Worm (Caenorhabditis elegans) whole organism, mixed stage, embryonic: ENCODE data around the gene srr-6.

ENCODE experiments used
- M03D4.4 ChIP-seq: sonication (generic microtip); optimal IDR thresholded peaks from 2 replicates; lab custom pipeline; 2017; ENCODE audit warnings: mild to moderate bottlenecking, missing genetic modification characterization, missing compliant biosample characterization
- bed-3 ChIP-seq: fragments of 200-800 bp; sonication (Bioruptor generic); optimal IDR thresholded peaks from 3 replicates; lab custom pipeline; 2018; ENCODE audit warnings: mild to moderate bottlenecking, missing genetic modification characterization, moderate library complexity, missing compliant biosample characterization
- blmp-1 ChIP-seq: fragments of 150-350 bp; optimal IDR thresholded peaks from 2 replicates; lab custom pipeline; 2014; ENCODE audit warnings: missing biosample characterization, missing genetic modification characterization
- ceh-39 ChIP-seq: fragments of 150-350 bp; optimal IDR thresholded peaks from 2 replicates; lab custom pipeline; 2014; ENCODE audit warnings: missing biosample characterization, missing genetic modification characterization
- ceh-43 ChIP-seq: fragments of 200-800 bp; sonication (Bioruptor generic); optimal IDR thresholded peaks from 2 replicates; lab custom pipeline; 2018; ENCODE audit warnings: mild to moderate bottlenecking, missing genetic modification characterization, moderate library complexity, missing compliant biosample characterization
- ceh-83 ChIP-seq: fragments of 200-800 bp; sonication (Bioruptor generic); optimal IDR thresholded peaks from 2 replicates; lab custom pipeline; 2018; ENCODE audit warnings: mild to moderate bottlenecking, missing genetic modification characterization, missing compliant biosample characterization
- ces-1 ChIP-seq: fragments of 150-350 bp; optimal IDR thresholded peaks from 2 replicates; lab custom pipeline; 2014; ENCODE audit warnings: missing biosample characterization, missing genetic modification reagents, missing genetic modification characterization
- drap-1 ChIP-seq: fragments of 200-800 bp; sonication (Bioruptor generic); optimal IDR thresholded peaks from 3 replicates; lab custom pipeline; 2018; ENCODE audit warnings: mild to moderate bottlenecking, missing genetic modification characterization, missing compliant biosample characterization
- elt-1 ChIP-seq: sonication (generic microtip); optimal IDR thresholded peaks from 2 replicates; lab custom pipeline; 2017; ENCODE audit warnings: missing genetic modification characterization, mild to moderate bottlenecking, missing compliant biosample characterization, antibody characterized with exemption, moderate library complexity, borderline replicate concordance; ENCODE audit not compliant: insufficient read depth
- elt-3 ChIP-seq: fragments of 150-350 bp; optimal IDR thresholded peaks from 2 replicates; lab custom pipeline; 2014; ENCODE audit warnings: missing biosample characterization, missing genetic modification characterization
- flh-1 ChIP-seq: fragments of 200-800 bp; sonication (Bioruptor generic); optimal IDR thresholded peaks from 2 replicates; lab custom pipeline; 2018; ENCODE audit warnings: mild to moderate bottlenecking, missing genetic modification characterization, moderate library complexity, missing compliant biosample characterization
- ham-2 ChIP-seq: fragments of 200-800 bp; sonication (Bioruptor generic); optimal IDR thresholded peaks from 2 replicates; lab custom pipeline; 2018; ENCODE audit warnings: mild to moderate bottlenecking, missing genetic modification characterization, missing compliant biosample characterization
- hlh-1 ChIP-seq: fragments of 150-350 bp; optimal IDR thresholded peaks from 2 replicates; lab custom pipeline; 2014; ENCODE audit warnings: missing biosample characterization, missing genetic modification reagents, missing genetic modification characterization
- lin-13 ChIP-seq: fragments of 150-350 bp; optimal IDR thresholded peaks from 2 replicates; lab custom pipeline; 2014; ENCODE audit warnings: missing biosample characterization, missing genetic modification characterization
- lsy-2 ChIP-seq: fragments of 150-350 bp; optimal IDR thresholded peaks from 2 replicates; lab custom pipeline; 2014; ENCODE audit warnings: missing biosample characterization, missing genetic modification characterization
- mab-5 ChIP-seq: fragments of 150-350 bp; optimal IDR thresholded peaks from 2 replicates; lab custom pipeline; 2014; ENCODE audit warnings: missing biosample characterization, missing genetic modification characterization
- mep-1 ChIP-seq: fragments of 150-350 bp; optimal IDR thresholded peaks from 2 replicates; lab custom pipeline; 2017; ENCODE audit warnings: missing biosample characterization, missing genetic modification reagents, missing genetic modification characterization, inconsistent platforms
- mls-2 ChIP-seq: sonication (generic microtip); optimal IDR thresholded peaks from 2 replicates; lab custom pipeline; 2016; ENCODE audit warnings: mild to moderate bottlenecking, missing genetic modification characterization, moderate library complexity, missing compliant biosample characterization
- nhr-2 ChIP-seq: fragments of 150-350 bp; optimal IDR thresholded peaks from 2 replicates; lab custom pipeline; 2014; ENCODE audit warnings: missing biosample characterization, missing genetic modification characterization
- nhr-237 ChIP-seq: fragments of 150-350 bp; optimal IDR thresholded peaks from 2 replicates; lab custom pipeline; 2014; ENCODE audit warnings: missing biosample characterization, missing genetic modification characterization
- nhr-76 ChIP-seq: sonication (generic microtip); optimal IDR thresholded peaks from 2 replicates; lab custom pipeline; 2017; ENCODE audit warnings: missing biosample characterization, missing genetic modification characterization
- pha-4 ChIP-seq: fragments of 150-350 bp; optimal IDR thresholded peaks from 2 replicates; lab custom pipeline; 2018; ENCODE audit warnings: missing biosample characterization, missing genetic modification reagents, missing genetic modification characterization
- sem-2 ChIP-seq: fragments of 200-800 bp; sonication (Bioruptor generic); optimal IDR thresholded peaks from 2 replicates; lab custom pipeline; 2018; ENCODE audit warnings: mild to moderate bottlenecking, missing genetic modification characterization, missing compliant biosample characterization
- snpc-4 ChIP-seq: fragments of 150-350 bp; optimal IDR thresholded peaks from 2 replicates; lab custom pipeline; 2014; ENCODE audit warnings: missing biosample characterization, missing genetic modification characterization
- sptf-1 ChIP-seq: sonication (generic microtip); optimal IDR thresholded peaks from 2 replicates; lab custom pipeline; 2017; ENCODE audit warnings: mild to moderate bottlenecking, missing genetic modification characterization, moderate library complexity, missing compliant biosample characterization
- tbx-8 ChIP-seq: fragments of 200-800 bp; sonication (Bioruptor generic); optimal IDR thresholded peaks from 2 replicates; lab custom pipeline; 2018; ENCODE audit warnings: mild to moderate bottlenecking, missing genetic modification characterization, moderate library complexity, missing compliant biosample characterization
- unc-120 ChIP-seq: sonication (generic microtip); optimal IDR thresholded peaks from 2 replicates; lab custom pipeline; 2017; ENCODE audit warnings: missing genetic modification characterization, missing compliant biosample characterization; ENCODE audit not compliant: poor library complexity, severe bottlenecking
- unc-39 ChIP-seq: fragments of 150-350 bp; optimal IDR thresholded peaks from 2 replicates; lab custom pipeline; 2014; ENCODE audit warnings: missing biosample characterization, missing genetic modification characterization
- unc-62 ChIP-seq: fragments of 150-350 bp; optimal IDR thresholded peaks from 2 replicates; lab custom pipeline; 2014; ENCODE audit warnings: missing biosample characterization, missing genetic modification reagents, missing genetic modification characterization
- zip-8 ChIP-seq: fragments of 150-350 bp; optimal IDR thresholded peaks from 2 replicates; lab custom pipeline; 2014; ENCODE audit warnings: missing biosample characterization, missing genetic modification characterization
- ztf-11 ChIP-seq: fragments of 150-350 bp; optimal IDR thresholded peaks from 2 replicates; lab custom pipeline; 2014; ENCODE audit warnings: missing biosample characterization, missing genetic modification characterization

Gene srr-6

ce11 chrV:5035058-5035457 lies 22.5 kb downstream of the srr-6 start, which contains the start of gene K11D12.6:
Gene K11D12.6, minus strand, starts transcription at chrV:5035158.
- TF ChIP-seq lin-13 (no peak), zip-8 (no peak), nhr-237 (tag; lab: Kevin White, UChicago) (no peak)

- TF ChIP-seq sptf-1 (tag; lab: Kevin White, UChicago) (no peak), mab-5 (no peak), nhr-76 (tag; lab: Kevin White, UChicago) (no peak), sem-2 (no peak), unc-120 (no peak), nhr-2 (tag; lab: Kevin White, UChicago) (no peak), unc-39 (tag; lab: Kevin White, UChicago) (no peak), mep-1 (no peak), elt-3 (no peak), hlh-1 (tag; lab: Kevin White, UChicago) (no peak), ceh-83 (no peak), elt-1 (tag; lab: Kevin White, UChicago) (no peak), ztf-11 (tag; lab: Kevin White, UChicago) (no peak), flh-1 (GFP tag; lab: Kevin White, UChicago) (no peak), ceh-43 (GFP tag; lab: Kevin White, UChicago) (no peak)
These were observed 23.8 kb downstream of the srr-6 start, which contains the start of gene K11D12.7 for ce11 chrV:5036364-5036763. Gene K11D12.7, minus strand, starts transcription at chrV:5036464.

- peak; percentile 53 for TF ChIP-seq elt-1 (tag; lab: Kevin White, UChicago)
- peak; percentile 4 for TF ChIP-seq nhr-2 (tag; lab: Kevin White, UChicago)
- TF ChIP-seq sem-2, result no peak
These were observed 25.8 kb downstream of the srr-6 start for ce11 chrV:5038449-5038848.

- TF ChIP-seq mep-1, result no peak
- no peak for TF ChIP-seq M03D4.4 (tag; lab: Kevin White, UChicago)
- TF ChIP-seq bed-3 (GFP tag; lab: Kevin White, UChicago), result no peak
- no peak for TF ChIP-seq ceh-43 (GFP tag; lab: Kevin White, UChicago)
- no peak for TF ChIP-seq unc-120
- no peak for TF ChIP-seq flh-1 (GFP tag; lab: Kevin White, UChicago)
- no peak for TF ChIP-seq ham-2 (GFP tag; lab: Kevin White, UChicago)
- no peak for TF ChIP-seq lin-13
- no peak for TF ChIP-seq drap-1 (GFP tag; lab: Kevin White, UChicago)
- no peak for TF ChIP-seq elt-1 (tag; lab: Kevin White, UChicago)
- no peak for TF ChIP-seq nhr-76 (tag; lab: Kevin White, UChicago)
- TF ChIP-seq zip-8, result no peak
- no peak for TF ChIP-seq snpc-4 (tag; lab: Kevin White, UChicago)
- TF ChIP-seq ces-1, result no peak
- no peak for TF ChIP-seq unc-62 (GFP tag; lab: Kevin White, UChicago)
These were observed 27.0 kb downstream of the srr-6 start, which contains the start of gene K11D12.11 for ce11 chrV:5039559-5039958. Gene K11D12.11, minus strand, starts transcription at chrV:5039600.

ce11 chrV:5040925-5041324 lies 28.3 kb downstream of the srr-6 start, which contains the start of gene K11D12.8:
Gene K11D12.8, minus strand, starts transcription at chrV:5041001.
- no peak for TF ChIP-seq sptf-1 (tag; lab: Kevin White, UChicago)
- no peak for TF ChIP-seq ceh-43 (GFP tag; lab: Kevin White, UChicago)
- TF ChIP-seq pha-4 (tag; lab: Kevin White, UChicago), result no peak
- no peak for TF ChIP-seq mab-5
- TF ChIP-seq ceh-39 (tag; lab: Kevin White, UChicago), result no peak
- no peak for TF ChIP-seq tbx-8 (GFP tag; lab: Kevin White, UChicago)
- no peak for TF ChIP-seq mls-2 (tag; lab: Kevin White, UChicago)
- TF ChIP-seq unc-62 (GFP tag; lab: Kevin White, UChicago), result no peak

ce11 chrV:5046103-5046502 lies 33.5 kb downstream of the srr-6 start, which contains the start of gene exc-14:
Gene exc-14, minus strand, starts transcription at chrV:5046203.
- no peak for TF ChIP-seq lsy-2 (tag; lab: Kevin White, UChicago)
- TF ChIP-seq hlh-1 (tag; lab: Kevin White, UChicago), result no peak
- no peak for TF ChIP-seq blmp-1 (tag; lab: Kevin White, UChicago)
